Fruit fly (Drosophila melanogaster): ENCODE measurements around the gene Abd-B.
A peak's percentile ranks its signal among the peaks of the same experiment; 100 is the strongest.

The Abd-B gene

dm6 chr3R:16933350-16933749, 38.7 kb downstream of the Abd-B start:
- TF ChIP-seq CG10348 (GFP tag; IDR thresholded peaks at IDR 0.05) (no peak), CG13204 (GFP tag; optimal IDR thresholded peaks at IDR 0.05) (peak; percentile 11)

dm6 chr3R:16932868-16933267, 39.2 kb downstream of the Abd-B start:
- no peak for TF ChIP-seq CG32121 (GFP tag; IDR thresholded peaks at IDR 0.05)
- TF ChIP-seq CG34367 (tag; optimal IDR thresholded peaks at IDR 0.05): no peak
- TF ChIP-seq CG15710 (tag; optimal IDR thresholded peaks at IDR 0.05): no peak
- TF ChIP-seq CG8301 (tag; optimal IDR thresholded peaks at IDR 0.05): no peak
- no peak for TF ChIP-seq CG9948 (tag; optimal IDR thresholded peaks at IDR 0.05)
- no peak for TF ChIP-seq CG10348 (GFP tag; IDR thresholded peaks at IDR 0.05)
- no peak for TF ChIP-seq gl (tag; optimal IDR thresholded peaks at IDR 0.05)
- TF ChIP-seq rn (GFP tag; IDR thresholded peaks at IDR 0.05): no peak
- TF ChIP-seq D1 (tag; optimal IDR thresholded peaks at IDR 0.05): no peak
- TF ChIP-seq Pif1B (GFP tag; optimal IDR thresholded peaks at IDR 0.05): no peak
- no peak for TF ChIP-seq fd96Ca (GFP tag; IDR thresholded peaks at IDR 0.05)
- no peak for TF ChIP-seq CG13204 (GFP tag; optimal IDR thresholded peaks at IDR 0.05)
- TF ChIP-seq Snoo (tag; optimal IDR thresholded peaks at IDR 0.05): no peak

dm6 chr3R:16923526-16924176, 48.4 kb downstream of the Abd-B start:
- no peak for TF ChIP-seq D1 (tag; optimal IDR thresholded peaks at IDR 0.05)
- no peak for TF ChIP-seq Snoo (tag; optimal IDR thresholded peaks at IDR 0.05)
- no peak for TF ChIP-seq Pif1A (GFP tag; optimal IDR thresholded peaks at IDR 0.05)
- TF ChIP-seq CG10348 (GFP tag; IDR thresholded peaks at IDR 0.05): no peak

dm6 chr3R:16921416-16921815, 50.6 kb downstream of the Abd-B start:
- TF ChIP-seq CG13204 (GFP tag; optimal IDR thresholded peaks at IDR 0.05): no peak
- no peak for TF ChIP-seq D1 (tag; optimal IDR thresholded peaks at IDR 0.05)
- no peak for TF ChIP-seq CG9948 (tag; optimal IDR thresholded peaks at IDR 0.05)
- no peak for TF ChIP-seq CG17806 (tag; optimal IDR thresholded peaks at IDR 0.05)
- no peak for TF ChIP-seq CG32121 (GFP tag; IDR thresholded peaks at IDR 0.05)
- no peak for TF ChIP-seq CG8159 (tag; optimal IDR thresholded peaks at IDR 0.05)

- TF ChIP-seq gl (tag; optimal IDR thresholded peaks at IDR 0.05) (no peak), Snoo (tag; optimal IDR thresholded peaks at IDR 0.05) (no peak), EcR (GFP tag; optimal IDR thresholded peaks at IDR 0.05) (no peak), Pif1A (GFP tag; optimal IDR thresholded peaks at IDR 0.05) (no peak), CG32121 (GFP tag; IDR thresholded peaks at IDR 0.05) (no peak), CG12605 (GFP tag; IDR thresholded peaks at IDR 0.05) (no peak), CG34367 (tag; optimal IDR thresholded peaks at IDR 0.05) (no peak), Pif1B (GFP tag; optimal IDR thresholded peaks at IDR 0.05) (no peak), CG15710 (tag; optimal IDR thresholded peaks at IDR 0.05) (no peak), CG8159 (tag; optimal IDR thresholded peaks at IDR 0.05) (no peak), D1 (tag; optimal IDR thresholded peaks at IDR 0.05) (no peak), rn (GFP tag; IDR thresholded peaks at IDR 0.05) (no peak), Ets98B (GFP tag; IDR thresholded peaks at IDR 0.05) (no peak), CG8301 (tag; optimal IDR thresholded peaks at IDR 0.05) (no peak), CG13204 (GFP tag; optimal IDR thresholded peaks at IDR 0.05) (no peak)
Observed at dm6 chr3R:16920403-16920802, 51.6 kb downstream of the Abd-B start.

dm6 chr3R:16918988-16919427, 53.0 kb downstream of the Abd-B start:
- TF ChIP-seq D1 (tag; optimal IDR thresholded peaks at IDR 0.05) (peak; percentile 17), CG9948 (tag; optimal IDR thresholded peaks at IDR 0.05) (no peak)

- TF ChIP-seq CG8301 (tag; optimal IDR thresholded peaks at IDR 0.05): no peak
- no peak for TF ChIP-seq CG8159 (tag; optimal IDR thresholded peaks at IDR 0.05)
- TF ChIP-seq CG10348 (GFP tag; IDR thresholded peaks at IDR 0.05): no peak
- TF ChIP-seq CG15710 (tag; optimal IDR thresholded peaks at IDR 0.05): no peak
- no peak for TF ChIP-seq CG32121 (GFP tag; IDR thresholded peaks at IDR 0.05)
- TF ChIP-seq CG13204 (GFP tag; optimal IDR thresholded peaks at IDR 0.05): no peak
- TF ChIP-seq CG4496 (GFP tag; IDR thresholded peaks at IDR 0.05): no peak
- no peak for TF ChIP-seq CG34367 (tag; optimal IDR thresholded peaks at IDR 0.05)
- TF ChIP-seq CG12605 (GFP tag; IDR thresholded peaks at IDR 0.05): no peak
- TF ChIP-seq CG14655 (GFP tag; optimal IDR thresholded peaks at IDR 0.05): no peak
- no peak for TF ChIP-seq Ets98B (GFP tag; IDR thresholded peaks at IDR 0.05)
- TF ChIP-seq Pif1A (GFP tag; optimal IDR thresholded peaks at IDR 0.05): no peak
Observed at dm6 chr3R:16915587-16915986, 56.4 kb downstream of the Abd-B start.

All from whole organism, pupa.